Worm (Caenorhabditis elegans) whole organism, L2 larva: ENCODE measurements around the gene K02F3.9.

Experiments
- F13H6.1 ChIP-seq: sonication (generic microtip); optimal IDR thresholded peaks from 2 replicates; lab custom pipeline; 2016; ENCODE audit warnings: missing genetic modification characterization, missing compliant biosample characterization
- ZK546.5 ChIP-seq: sonication (generic microtip); optimal IDR thresholded peaks from 2 replicates; lab custom pipeline; 2017; ENCODE audit warnings: missing biosample characterization, missing genetic modification characterization
- ama-1 ChIP-seq: fragments of 150-350 bp; optimal IDR thresholded peaks from 2 replicates; lab custom pipeline; 2018; ENCODE audit warnings: inconsistent platforms
- ceh-82 ChIP-seq: fragments of 150-350 bp; optimal IDR thresholded peaks from 2 replicates; lab custom pipeline; 2014; ENCODE audit warnings: missing biosample characterization, missing genetic modification characterization
- fos-1 ChIP-seq: fragments of 150-350 bp; optimal IDR thresholded peaks from 2 replicates; lab custom pipeline; 2014; ENCODE audit warnings: missing biosample characterization, missing genetic modification characterization
- lsy-2 ChIP-seq, 2 experiments: fragments of 150-350 bp in 1 of 2; sonication (generic microtip) in 1 of 2; optimal IDR thresholded peaks; 2 replicates each; lab custom pipeline; 2014 to 2017; ENCODE audit warnings: missing biosample characterization in 2 of 2, missing genetic modification characterization in 2 of 2
- nhr-12 ChIP-seq: fragments of 150-350 bp; optimal IDR thresholded peaks from 2 replicates; lab custom pipeline; 2014; ENCODE audit warnings: missing biosample characterization, missing genetic modification characterization
- nhr-6 ChIP-seq: fragments of 150-350 bp; optimal IDR thresholded peaks from 2 replicates; lab custom pipeline; 2014; ENCODE audit warnings: missing biosample characterization, missing genetic modification characterization
- snpc-4 ChIP-seq: fragments of 150-350 bp; optimal IDR thresholded peaks from 2 replicates; lab custom pipeline; 2014; ENCODE audit warnings: missing biosample characterization, missing genetic modification characterization
- ztf-11 ChIP-seq: sonication (generic microtip); optimal IDR thresholded peaks from 2 replicates; lab custom pipeline; 2017; ENCODE audit warnings: missing biosample characterization, missing genetic modification characterization
- ztf-4 ChIP-seq: fragments of 150-350 bp; optimal IDR thresholded peaks from 2 replicates; lab custom pipeline; 2014; ENCODE audit warnings: missing biosample characterization, missing genetic modification characterization

DNA sequence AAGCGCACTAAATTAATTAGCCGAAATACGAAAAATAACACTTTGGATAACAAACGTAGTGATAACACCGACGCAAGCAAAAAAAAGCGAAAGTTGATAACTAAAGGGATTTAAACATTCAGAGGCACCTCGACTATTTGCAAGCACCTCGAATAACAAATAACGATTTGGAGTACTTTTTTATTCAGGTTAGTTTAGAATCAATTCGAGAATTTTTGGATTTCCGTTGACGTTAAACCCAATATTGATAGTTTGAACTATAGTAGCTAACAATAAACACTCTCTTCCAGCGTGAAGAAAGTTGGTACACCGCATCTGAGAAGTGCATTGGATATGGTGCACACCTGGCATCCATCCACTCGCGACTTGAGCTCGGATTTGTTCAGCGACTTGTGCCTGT, 15.9 kb downstream of the K02F3.9 start:
- TF ChIP-seq fos-1 (tag; lab: Kevin White, UChicago) (no peak), lsy-2 (tag; optimal IDR thresholded peaks at IDR 0.05; lab: Kevin White, UChicago) (no peak), nhr-6 (tag; lab: Kevin White, UChicago) (no peak), ceh-82 (no peak), snpc-4 (tag; lab: Kevin White, UChicago) (no peak), ztf-4 (no peak), ZK546.5 (tag; lab: Kevin White, UChicago) (no peak), ztf-11 (tag; lab: Kevin White, UChicago) (no peak), F13H6.1 (tag; lab: Kevin White, UChicago) (no peak), ama-1 (lab: Kevin White, UChicago) (no peak), nhr-12 (tag; lab: Kevin White, UChicago) (no peak)
